Fruit fly (Drosophila melanogaster) whole organism, embryonic: Measurements from ENCODE around the gene pbl.

Source experiments
- Adf1 ChIP-seq: fragments of 200-800 bp; sonication (Bioruptor generic); IDR thresholded peaks from 2 replicates; pipeline ENCODE4 v1.3.6; 2022; ENCODE audit warnings: missing biosample characterization, missing genetic modification characterization
- Atf6 ChIP-seq: fragments of 200-800 bp; sonication (Bioruptor generic); IDR thresholded peaks from 2 replicates; pipeline ENCODE4 v1.3.6; 2022; ENCODE audit warnings: missing biosample characterization, missing genetic modification characterization
- B-H2 ChIP-seq: fragments of 200-800 bp; sonication (Bioruptor generic); optimal IDR thresholded peaks from 2 replicates; lab custom pipeline; 2018; ENCODE audit warnings: missing biosample characterization, mild to moderate bottlenecking, missing genetic modification characterization
- CG1024 ChIP-seq: fragments of 200-800 bp; sonication (Bioruptor generic); IDR thresholded peaks from 2 replicates; pipeline ENCODE4 v1.3.6; 2022; ENCODE audit warnings: missing biosample characterization, missing genetic modification characterization
- CG11504 ChIP-seq: fragments of 200-800 bp; sonication (Bioruptor generic); optimal IDR thresholded peaks from 3 replicates; lab custom pipeline; 2019; ENCODE audit warnings: missing biosample characterization, mild to moderate bottlenecking, missing genetic modification characterization, moderate library complexity
- CG13775 ChIP-seq: fragments of 200-800 bp; sonication (Bioruptor generic); optimal IDR thresholded peaks from 3 replicates; lab custom pipeline; 2017; ENCODE audit warnings: missing biosample characterization, mild to moderate bottlenecking, missing genetic modification characterization
- CG13894 ChIP-seq: fragments of 200-800 bp; sonication (Bioruptor generic); optimal IDR thresholded peaks from 3 replicates; lab custom pipeline; 2018; ENCODE audit warnings: missing biosample characterization, mild to moderate bottlenecking, missing genetic modification characterization, moderate library complexity
- CG16779 ChIP-seq: fragments of 200-800 bp; sonication (Bioruptor generic); IDR thresholded peaks from 2 replicates; pipeline ENCODE4 v1.3.6; 2022; ENCODE audit warnings: missing biosample characterization, missing genetic modification characterization
- CG17186 ChIP-seq: fragments of 200-800 bp; sonication (Bioruptor generic); optimal IDR thresholded peaks from 3 replicates; lab custom pipeline; 2017; ENCODE audit warnings: missing biosample characterization, missing genetic modification reagents, missing genetic modification characterization
- CG2120 ChIP-seq: fragments of 200-800 bp; sonication (Bioruptor generic); optimal IDR thresholded peaks from 3 replicates; lab custom pipeline; 2016; ENCODE audit warnings: missing biosample characterization, missing genetic modification characterization
- CG31388 ChIP-seq: fragments of 200-800 bp; sonication (Bioruptor generic); optimal IDR thresholded peaks from 2 replicates; lab custom pipeline; 2016; ENCODE audit warnings: missing biosample characterization, missing genetic modification characterization
- CG5180 ChIP-seq: fragments of 200-800 bp; sonication (Bioruptor generic); optimal IDR thresholded peaks from 3 replicates; lab custom pipeline; 2017; ENCODE audit warnings: missing biosample characterization, missing genetic modification characterization, mild to moderate bottlenecking, moderate library complexity, missing genetic modification reagents
- CG6654 ChIP-seq: fragments of 200-800 bp; sonication (Bioruptor generic); optimal IDR thresholded peaks from 2 replicates; lab custom pipeline; 2017; ENCODE audit warnings: missing biosample characterization, mild to moderate bottlenecking, missing genetic modification characterization
- CHES-1-like ChIP-seq: fragments of 200-800 bp; sonication (Bioruptor generic); optimal IDR thresholded peaks from 2 replicates; lab custom pipeline; 2016; ENCODE audit warnings: missing biosample characterization, missing genetic modification characterization
- Deaf1 ChIP-seq: fragments of 200-800 bp; optimal IDR thresholded peaks from 3 replicates; lab custom pipeline; 2019; ENCODE audit warnings: missing biosample characterization, mild to moderate bottlenecking, missing genetic modification characterization, moderate library complexity
- Dref ChIP-seq: fragments of 200-800 bp; sonication (Bioruptor generic); IDR thresholded peaks from 2 replicates; pipeline ENCODE4 v1.3.6; 2022; ENCODE audit warnings: missing biosample characterization, missing genetic modification characterization
- GATAe ChIP-seq: fragments of 200-800 bp; sonication (Bioruptor generic); conservative IDR thresholded peaks from 2 replicates; pipeline ENCODE4 v1.3.6; 2022; ENCODE audit warnings: missing biosample characterization, missing genetic modification characterization
- HLH4C ChIP-seq: fragments of 200-800 bp; sonication (Bioruptor generic); IDR thresholded peaks from 3 replicates; pipeline ENCODE4 v1.3.6; 2022; ENCODE audit warnings: missing biosample characterization, missing genetic modification characterization; ENCODE audit not compliant: partially characterized antibody
- HLHmδ ChIP-seq: fragments of 200-800 bp; sonication (Bioruptor generic); optimal IDR thresholded peaks from 2 replicates; lab custom pipeline; 2018; ENCODE audit warnings: missing biosample characterization, mild to moderate bottlenecking, missing genetic modification characterization, moderate library complexity
- Mad ChIP-seq: fragments of 200-800 bp; sonication (Bioruptor generic); optimal IDR thresholded peaks from 2 replicates; lab custom pipeline; 2016; ENCODE audit warnings: missing biosample characterization, missing genetic modification characterization
- Med ChIP-seq: fragments of 200-800 bp; sonication (Bioruptor generic); peaks from one replicate; lab custom pipeline; 2016; ENCODE audit warnings: missing biosample characterization, missing genetic modification characterization, mild to moderate bottlenecking, inconsistent platforms, moderate library complexity
- Meics ChIP-seq: fragments of 200-800 bp; sonication (Bioruptor generic); optimal IDR thresholded peaks from 2 replicates; lab custom pipeline; 2017; ENCODE audit warnings: missing biosample characterization, mild to moderate bottlenecking, missing genetic modification characterization
- Myb ChIP-seq: fragments of 200-800 bp; sonication (Bioruptor generic); optimal IDR thresholded peaks from 2 replicates; lab custom pipeline; 2016; ENCODE audit warnings: missing biosample characterization, missing genetic modification characterization
- Oli ChIP-seq: fragments of 200-800 bp; sonication (Bioruptor generic); optimal IDR thresholded peaks from 2 replicates; lab custom pipeline; 2018; ENCODE audit warnings: missing biosample characterization, mild to moderate bottlenecking, missing genetic modification characterization, moderate library complexity
- Opbp ChIP-seq: fragments of 200-800 bp; sonication (Bioruptor generic); IDR thresholded peaks from 3 replicates; pipeline ENCODE4 v1.3.6; 2022; ENCODE audit warnings: missing biosample characterization, missing genetic modification characterization; ENCODE audit not compliant: partially characterized antibody
- PHDP ChIP-seq: fragments of 200-800 bp; sonication (Bioruptor generic); optimal IDR thresholded peaks from 3 replicates; lab custom pipeline; 2018; ENCODE audit warnings: missing biosample characterization, mild to moderate bottlenecking, missing genetic modification characterization, moderate library complexity
- Pdp1 ChIP-seq, 2 experiments: fragments of 200-800 bp; sonication (Bioruptor generic); optimal IDR thresholded peaks; 3 replicates each; lab custom pipeline; 2016; ENCODE audit warnings: missing biosample characterization in 2 of 2, missing genetic modification characterization in 2 of 2, mild to moderate bottlenecking in 1 of 2, moderate library complexity in 1 of 2
- Tbp ChIP-seq: fragments of >200 bp; optimal IDR thresholded peaks from 2 replicates; lab custom pipeline; 2018; ENCODE audit warnings: missing biosample characterization, missing genetic modification characterization
- Trl ChIP-seq, 3 experiments: fragments of >200 bp in 2 of 3; fragments of 200-800 bp in 1 of 3; sonication (Bioruptor generic) in 1 of 3; optimal IDR thresholded peaks; 2 replicates in 1 of 3; 3 replicates in 2 of 3; lab custom pipeline; 2016 to 2017; ENCODE audit warnings: missing biosample characterization in 1 of 3, missing genetic modification characterization in 1 of 3
- abd-A ChIP-seq: fragments of 200-800 bp; sonication (Bioruptor generic); optimal IDR thresholded peaks from 3 replicates; lab custom pipeline; 2019; ENCODE audit warnings: missing biosample characterization, mild to moderate bottlenecking, missing genetic modification characterization, moderate library complexity
- ara ChIP-seq: fragments of 200-800 bp; sonication (Bioruptor generic); IDR thresholded peaks from 2 replicates; pipeline ENCODE4 v1.3.6; 2022; ENCODE audit warnings: missing biosample characterization, missing genetic modification characterization
- chinmo ChIP-seq: fragments of 200-800 bp; sonication (Bioruptor generic); IDR thresholded peaks from 4 replicates; pipeline ENCODE4 v1.3.6; 2022; ENCODE audit warnings: missing biosample characterization, missing genetic modification characterization; ENCODE audit not compliant: partially characterized antibody
- crol ChIP-seq: fragments of 200-800 bp; sonication (Bioruptor generic); IDR thresholded peaks from 2 replicates; pipeline ENCODE4 v1.3.6; 2022; ENCODE audit warnings: missing biosample characterization, missing genetic modification characterization
- ewg ChIP-seq: fragments of 200-800 bp; sonication (Bioruptor generic); optimal IDR thresholded peaks from 3 replicates; lab custom pipeline; 2017; ENCODE audit warnings: mild to moderate bottlenecking, missing biosample characterization, missing genetic modification reagents, missing genetic modification characterization
- fd96Cb ChIP-seq: fragments of 200-800 bp; sonication (Bioruptor generic); optimal IDR thresholded peaks from 2 replicates; lab custom pipeline; 2018; ENCODE audit warnings: missing biosample characterization, mild to moderate bottlenecking, missing genetic modification characterization, moderate library complexity
- fru ChIP-seq: fragments of >200 bp; optimal IDR thresholded peaks from 2 replicates; lab custom pipeline; 2017
- nom ChIP-seq: fragments of 200-800 bp; sonication (Bioruptor generic); optimal IDR thresholded peaks from 2 replicates; lab custom pipeline; 2017; ENCODE audit warnings: missing biosample characterization, missing genetic modification characterization, mild to moderate bottlenecking, moderate library complexity, missing genetic modification reagents
- pfk ChIP-seq: fragments of 200-800 bp; sonication (Bioruptor generic); optimal IDR thresholded peaks from 2 replicates; lab custom pipeline; 2018; ENCODE audit warnings: missing biosample characterization, mild to moderate bottlenecking, missing genetic modification characterization, moderate library complexity
- pros ChIP-seq: fragments of 200-800 bp; sonication (Bioruptor generic); optimal IDR thresholded peaks from 3 replicates; lab custom pipeline; 2019; ENCODE audit warnings: missing biosample characterization, mild to moderate bottlenecking, missing genetic modification characterization, moderate library complexity
- pzg ChIP-seq: fragments of 200-800 bp; sonication (Bioruptor generic); optimal IDR thresholded peaks from 3 replicates; lab custom pipeline; 2018; ENCODE audit warnings: missing biosample characterization, mild to moderate bottlenecking, missing genetic modification characterization, moderate library complexity
- ranshi ChIP-seq: fragments of 200-800 bp; sonication (Bioruptor generic); IDR thresholded peaks from 2 replicates; pipeline ENCODE4 v1.3.6; 2022; ENCODE audit warnings: missing biosample characterization, missing genetic modification characterization
- row ChIP-seq: fragments of 200-800 bp; sonication (Bioruptor generic); IDR thresholded peaks from 3 replicates; pipeline ENCODE4 v1.3.6; 2022; ENCODE audit warnings: missing biosample characterization, missing genetic modification characterization
- sd ChIP-seq: fragments of 200-800 bp; sonication (Bioruptor generic); optimal IDR thresholded peaks from 3 replicates; lab custom pipeline; 2018; ENCODE audit warnings: missing biosample characterization, mild to moderate bottlenecking, missing genetic modification characterization, moderate library complexity
- slou ChIP-seq: fragments of 200-800 bp; sonication (Bioruptor generic); optimal IDR thresholded peaks from 3 replicates; lab custom pipeline; 2016; ENCODE audit warnings: missing biosample characterization, missing genetic modification characterization
- slp2 ChIP-seq: fragments of 200-800 bp; sonication (Bioruptor generic); optimal IDR thresholded peaks from 2 replicates; lab custom pipeline; 2016; ENCODE audit warnings: missing biosample characterization, missing genetic modification characterization
- z ChIP-seq: fragments of 200-800 bp; sonication (Bioruptor generic); IDR thresholded peaks from 3 replicates; pipeline ENCODE4 v1.3.6; 2022; ENCODE audit warnings: missing biosample characterization, missing genetic modification characterization

Gene pbl

DNA sequence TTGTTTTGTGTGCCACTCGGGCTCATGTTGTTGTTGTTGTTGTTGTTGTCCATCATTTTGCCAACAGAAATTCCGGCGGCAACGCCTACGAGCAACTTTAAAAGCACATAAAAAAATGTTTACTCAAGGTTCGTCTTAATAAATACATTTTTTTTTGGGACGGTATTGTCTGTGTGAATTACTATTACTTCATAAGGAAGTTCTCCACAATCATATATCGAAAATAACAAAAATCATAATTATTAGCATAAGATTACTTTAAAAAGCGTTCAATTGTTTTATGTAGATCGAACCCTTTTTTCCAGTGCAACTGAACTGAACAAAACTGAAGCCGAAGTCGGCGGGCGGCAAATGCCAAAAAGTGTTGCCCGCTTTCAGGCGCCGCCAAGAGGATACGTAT, 63.1 kb downstream of the pbl start (continued):
- TF ChIP-seq Meics (GFP tag; lab: Kevin White, UChicago) (no peak), pros (GFP tag; lab: Kevin White, UChicago) (no peak), fru (lab: Kevin White, UChicago) (no peak), HLHmδ (GFP tag; lab: Kevin White, UChicago) (no peak), Mad (no peak), slp2 (GFP tag; lab: Kevin White, UChicago) (no peak), Dref (no peak), Tbp (no peak), B-H2 (GFP tag; lab: Kevin White, UChicago) (no peak), slou (GFP tag; lab: Kevin White, UChicago) (no peak), row (GFP tag; lab: Robert Waterston, UW) (peak; percentile 34; the same call in 1 of the 3 replicates), CG2120 (GFP tag; lab: Kevin White, UChicago) (peak; percentile 47), Opbp (GFP tag; lab: Robert Waterston, UW) (no peak), Pdp1 (GFP tag; optimal IDR thresholded peaks at IDR 0.05; lab: Kevin White, UChicago) (peak in 1 of 2 experiments; percentile 6), Myb (no peak), CHES-1-like (GFP tag; lab: Kevin White, UChicago) (no peak), CG6654 (GFP tag; lab: Kevin White, UChicago) (no peak), pzg (no peak), GATAe (GFP tag; lab: Robert Waterston, UW) (no peak), Atf6 (GFP tag; lab: Robert Waterston, UW) (peak; percentile 37; the same call in 1 of the 2 replicates), CG13775 (GFP tag; lab: Kevin White, UChicago) (peak; percentile 7), ara (GFP tag; lab: Robert Waterston, UW) (no peak), nom (GFP tag; lab: Kevin White, UChicago) (no peak), CG17186 (GFP tag; lab: Kevin White, UChicago) (no peak), PHDP (peak; percentile 14), z (GFP tag; lab: Robert Waterston, UW) (no peak), fd96Cb (no peak)

DNA sequence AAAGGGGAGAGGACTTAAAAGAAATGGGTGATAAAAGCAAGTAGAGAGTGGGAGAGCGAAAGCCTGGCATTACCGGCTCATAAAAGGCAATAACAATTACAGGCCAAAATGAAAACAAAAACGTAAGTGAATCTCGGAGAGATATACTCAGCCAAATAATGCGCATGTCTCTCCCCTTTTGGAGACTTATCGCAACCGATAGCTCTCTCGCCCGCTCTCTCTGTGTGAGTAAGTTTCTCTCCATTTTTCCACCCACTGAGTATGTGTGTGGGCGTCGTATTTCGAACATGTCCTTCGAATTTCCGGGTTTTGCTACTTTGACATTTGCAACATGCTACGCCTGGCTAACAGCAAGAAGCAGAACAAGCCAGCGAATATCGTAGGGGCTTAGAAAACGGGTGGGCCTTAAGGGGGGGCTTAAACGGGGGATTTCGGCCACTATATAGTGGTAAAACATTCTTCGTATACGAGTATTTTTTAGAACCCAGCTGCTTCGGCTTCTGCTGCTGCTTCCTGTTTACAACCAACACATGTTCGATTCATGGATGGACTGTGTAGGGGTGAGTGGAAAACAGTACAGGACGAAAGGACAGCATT, 64.0 kb downstream of the pbl start:
- TF ChIP-seq CG13894 (tag; lab: Kevin White, UChicago) (peak; percentile 94), sd (tag; lab: Kevin White, UChicago) (peak; percentile 15), CG5180 (GFP tag; lab: Kevin White, UChicago) (peak; percentile 96), Trl (optimal IDR thresholded peaks at IDR 0.05; lab: Kevin White, UChicago) (peak; percentile 58 to 83), Trl (GFP tag; optimal IDR thresholded peaks at IDR 0.05; lab: Kevin White, UChicago) (no peak), Oli (tag; lab: Kevin White, UChicago) (no peak), Atf6 (GFP tag; lab: Robert Waterston, UW) (no peak), abd-A (tag; lab: Kevin White, UChicago) (peak; percentile 54), pfk (GFP tag; lab: Kevin White, UChicago) (no peak), Med (GFP tag; lab: Kevin White, UChicago) (peak; percentile 62), CG11504 (tag; lab: Kevin White, UChicago) (peak; percentile 5), ranshi (GFP tag; lab: Robert Waterston, UW) (no peak), CG1024 (GFP tag; lab: Robert Waterston, UW) (no peak), HLH4C (GFP tag; lab: Robert Waterston, UW) (no peak), crol (GFP tag; lab: Robert Waterston, UW) (peak; percentile 23; the same call in 1 of the 2 replicates), Adf1 (GFP tag; lab: Robert Waterston, UW) (0 out of 2 replicates have a peak, but pooled peaks have one; percentile 39), CG16779 (0 out of 2 replicates have a peak, but pooled peaks have one; percentile 51), Deaf1 (tag; lab: Kevin White, UChicago) (peak; percentile 83), chinmo (GFP tag; lab: Robert Waterston, UW) (0 out of 4 replicates have a peak, but pooled peaks have one; percentile 17), ewg (GFP tag; lab: Kevin White, UChicago) (peak; percentile 50), CG31388 (GFP tag; lab: Kevin White, UChicago) (no peak)
